Worm (Caenorhabditis elegans) whole organism, young adult: ENCODE measurements around the gene rnp-7.

Source experiments
- B0019.2 ChIP-seq: fragments of 200-800 bp; sonication (Bioruptor generic); conservative IDR thresholded peaks from 2 replicates; pipeline ENCODE4 v1.3.6; 2022; ENCODE audit warnings: missing genetic modification reagents, missing genetic modification characterization, missing compliant biosample characterization
- B0035.1 ChIP-seq: sonication (generic microtip); optimal IDR thresholded peaks from 2 replicates; lab custom pipeline; 2016; ENCODE audit warnings: missing genetic modification characterization, mild to moderate bottlenecking, missing compliant biosample characterization, missing genotype, missing genetic modification reagents
- B0261.1 ChIP-seq: sonication (generic microtip); optimal IDR thresholded peaks from 2 replicates; lab custom pipeline; 2016; ENCODE audit warnings: mild to moderate bottlenecking, missing genetic modification characterization, moderate library complexity, missing compliant biosample characterization
- F10E7.11 ChIP-seq: sonication (generic microtip); optimal IDR thresholded peaks from 2 replicates; lab custom pipeline; 2017; ENCODE audit warnings: mild to moderate bottlenecking, missing genetic modification characterization, moderate library complexity, missing compliant biosample characterization
- F37B4.10 ChIP-seq: fragments of 200-800 bp; sonication (Bioruptor generic); IDR thresholded peaks from 2 replicates; pipeline ENCODE4 v1.3.6; 2022; ENCODE audit warnings: missing genetic modification characterization, missing compliant biosample characterization
- F39B2.1 ChIP-seq: fragments of 200-800 bp; sonication (Bioruptor generic); IDR thresholded peaks from 2 replicates; pipeline ENCODE4 v1.3.6; 2022; ENCODE audit warnings: missing genetic modification reagents, missing genetic modification characterization, missing compliant biosample characterization
- K11D2.4 ChIP-seq: fragments of 200-800 bp; sonication (Bioruptor generic); IDR thresholded peaks from 2 replicates; pipeline ENCODE4 v1.3.6; 2022; ENCODE audit warnings: missing genetic modification reagents, missing genetic modification characterization, missing compliant biosample characterization
- T07F8.4 ChIP-seq: sonication (generic microtip); optimal IDR thresholded peaks from 2 replicates; lab custom pipeline; 2016; ENCODE audit warnings: mild to moderate bottlenecking, missing genetic modification characterization, moderate library complexity, missing compliant biosample characterization
- Y53G8AR.9 ChIP-seq: fragments of 200-800 bp; sonication (Bioruptor generic); conservative IDR thresholded peaks from 2 replicates; pipeline ENCODE4 v1.3.6; 2022; ENCODE audit warnings: missing genetic modification reagents, missing genetic modification characterization, missing compliant biosample characterization
- Y67H2A.10 ChIP-seq: fragments of 200-800 bp; sonication (Bioruptor generic); conservative IDR thresholded peaks from 2 replicates; pipeline ENCODE4 v1.3.6; 2022; ENCODE audit warnings: missing genetic modification reagents, missing genetic modification characterization, missing compliant biosample characterization
- bed-1 ChIP-seq: fragments of 200-800 bp; sonication (Bioruptor generic); IDR thresholded peaks from 2 replicates; pipeline ENCODE4 v1.3.6; 2022; ENCODE audit warnings: missing genetic modification reagents, missing genetic modification characterization, missing compliant biosample characterization
- bed-2 ChIP-seq: fragments of 200-800 bp; sonication (Bioruptor generic); IDR thresholded peaks from 2 replicates; pipeline ENCODE4 v1.3.6; 2022; ENCODE audit warnings: missing genetic modification reagents, missing genetic modification characterization, missing compliant biosample characterization
- ceh-27 ChIP-seq: fragments of 200-800 bp; sonication (Bioruptor generic); optimal IDR thresholded peaks from 2 replicates; lab custom pipeline; 2018; ENCODE audit warnings: mild to moderate bottlenecking, missing genetic modification characterization, moderate library complexity, missing compliant biosample characterization
- ceh-79 ChIP-seq: sonication (generic microtip); optimal IDR thresholded peaks from 2 replicates; lab custom pipeline; 2017; ENCODE audit warnings: mild to moderate bottlenecking, missing genetic modification characterization, missing compliant biosample characterization
- ceh-91 ChIP-seq: fragments of 200-800 bp; sonication (Bioruptor generic); IDR thresholded peaks from 2 replicates; pipeline ENCODE4 v1.3.6; 2022; ENCODE audit warnings: missing genetic modification reagents, missing genetic modification characterization, missing compliant biosample characterization
- die-1 ChIP-seq: sonication (generic microtip); optimal IDR thresholded peaks from 2 replicates; lab custom pipeline; 2016; ENCODE audit warnings: missing genotype, mild to moderate bottlenecking, missing genetic modification characterization, missing compliant biosample characterization
- dox-1 ChIP-seq: fragments of 200-800 bp; sonication (Bioruptor generic); IDR thresholded peaks from 2 replicates; pipeline ENCODE4 v1.3.6; 2022; ENCODE audit warnings: missing genetic modification reagents, missing genetic modification characterization, missing compliant biosample characterization
- egl-18 ChIP-seq: fragments of 200-800 bp; sonication (Bioruptor generic); IDR thresholded peaks from 2 replicates; pipeline ENCODE4 v1.3.6; 2022; ENCODE audit warnings: missing genetic modification reagents, missing genetic modification characterization, missing compliant biosample characterization
- egrh-3 ChIP-seq: fragments of 200-800 bp; sonication (Bioruptor generic); IDR thresholded peaks from 2 replicates; pipeline ENCODE4 v1.3.6; 2022; ENCODE audit warnings: missing genetic modification reagents, missing genetic modification characterization, missing compliant biosample characterization
- him-1 ChIP-seq: sonication (generic microtip); optimal IDR thresholded peaks from 2 replicates; lab custom pipeline; 2016; ENCODE audit warnings: missing genotype, missing genetic modification reagents, missing genetic modification characterization, missing compliant biosample characterization
- lag-1 ChIP-seq: fragments of 200-800 bp; sonication (Bioruptor generic); IDR thresholded peaks from 2 replicates; pipeline ENCODE4 v1.3.6; 2022; ENCODE audit warnings: missing genetic modification reagents, missing genetic modification characterization, missing compliant biosample characterization
- let-607 ChIP-seq, 2 experiments: fragments of 200-800 bp in 1 of 2; sonication (Bioruptor generic) in 1 of 2; sonication (generic microtip) in 1 of 2; optimal IDR thresholded peaks; 2 replicates each; lab custom pipeline; 2016 to 2018; ENCODE audit warnings: mild to moderate bottlenecking in 2 of 2, missing compliant biosample characterization in 2 of 2, missing genetic modification characterization in 2 of 2, moderate library complexity in 2 of 2, missing genotype in 1 of 2
- lin-26 ChIP-seq: fragments of 200-800 bp; sonication (Bioruptor generic); IDR thresholded peaks from 2 replicates; pipeline ENCODE4 v1.3.6; 2022; ENCODE audit warnings: missing genetic modification reagents, missing genetic modification characterization, missing compliant biosample characterization
- lin-54 ChIP-seq: fragments of 200-800 bp; sonication (Bioruptor generic); optimal IDR thresholded peaks from 2 replicates; lab custom pipeline; 2018; ENCODE audit warnings: mild to moderate bottlenecking, missing genetic modification characterization, missing compliant biosample characterization
- lir-1 ChIP-seq: fragments of 200-800 bp; sonication (Bioruptor generic); conservative IDR thresholded peaks from 2 replicates; pipeline ENCODE4 v1.3.6; 2022; ENCODE audit warnings: missing genetic modification reagents, missing genetic modification characterization, missing compliant biosample characterization
- lsl-1 ChIP-seq: fragments of 200-800 bp; sonication (Bioruptor generic); optimal IDR thresholded peaks from 2 replicates; lab custom pipeline; 2018; ENCODE audit warnings: mild to moderate bottlenecking, missing genetic modification characterization, moderate library complexity, missing compliant biosample characterization
- madf-10 ChIP-seq: sonication (generic microtip); optimal IDR thresholded peaks from 2 replicates; lab custom pipeline; 2016; ENCODE audit warnings: mild to moderate bottlenecking, missing genetic modification characterization, missing compliant biosample characterization
- madf-8 ChIP-seq: fragments of 200-800 bp; sonication (Bioruptor generic); conservative IDR thresholded peaks from 2 replicates; pipeline ENCODE4 v1.3.6; 2022; ENCODE audit warnings: missing genetic modification reagents, missing genetic modification characterization, missing compliant biosample characterization
- mcd-1 ChIP-seq: fragments of 200-800 bp; sonication (Bioruptor generic); IDR thresholded peaks from 2 replicates; pipeline ENCODE4 v1.3.6; 2022; ENCODE audit warnings: missing genetic modification reagents, missing genetic modification characterization, missing compliant biosample characterization
- mel-28 ChIP-seq: sonication (generic microtip); optimal IDR thresholded peaks from 2 replicates; lab custom pipeline; 2016; ENCODE audit warnings: borderline replicate concordance, mild to moderate bottlenecking, missing genetic modification characterization, missing compliant biosample characterization
- mes-4 ChIP-seq: sonication (generic microtip); optimal IDR thresholded peaks from 2 replicates; lab custom pipeline; 2016; ENCODE audit warnings: missing genotype, missing genetic modification characterization, missing compliant biosample characterization
- nfya-1 ChIP-seq: sonication (generic microtip); optimal IDR thresholded peaks from 2 replicates; lab custom pipeline; 2017; ENCODE audit warnings: antibody characterized with exemption, missing compliant biosample characterization, missing genetic modification characterization, borderline replicate concordance; ENCODE audit not compliant: insufficient read depth
- nfya-2 ChIP-seq: fragments of 200-800 bp; sonication (Bioruptor generic); IDR thresholded peaks from 2 replicates; pipeline ENCODE4 v1.3.6; 2022; ENCODE audit warnings: missing genetic modification reagents, missing genetic modification characterization, missing compliant biosample characterization
- nfyb-1 ChIP-seq: fragments of 200-800 bp; sonication (Bioruptor generic); IDR thresholded peaks from 2 replicates; pipeline ENCODE4 v1.3.6; 2022; ENCODE audit warnings: missing genetic modification reagents, missing genetic modification characterization, missing compliant biosample characterization
- nhr-27 ChIP-seq: fragments of 200-800 bp; sonication (Bioruptor generic); optimal IDR thresholded peaks from 2 replicates; lab custom pipeline; 2018; ENCODE audit warnings: mild to moderate bottlenecking, missing genetic modification characterization, moderate library complexity, missing compliant biosample characterization
- nhr-80 ChIP-seq: sonication (generic microtip); optimal IDR thresholded peaks from 2 replicates; lab custom pipeline; 2016; ENCODE audit warnings: missing genetic modification characterization, missing compliant biosample characterization
- nhr-90 ChIP-seq: sonication (generic microtip); optimal IDR thresholded peaks from 2 replicates; lab custom pipeline; 2016; ENCODE audit warnings: missing genotype, mild to moderate bottlenecking, missing genetic modification characterization, missing compliant biosample characterization
- rcor-1 ChIP-seq: fragments of 200-800 bp; sonication (Bioruptor generic); IDR thresholded peaks from 2 replicates; pipeline ENCODE4 v1.3.6; 2022; ENCODE audit warnings: missing genetic modification reagents, missing genetic modification characterization, missing compliant biosample characterization
- rec-8 ChIP-seq, 2 experiments: sonication (generic microtip); optimal IDR thresholded peaks; 2 replicates each; lab custom pipeline; 2016; ENCODE audit warnings: mild to moderate bottlenecking in 2 of 2, missing genetic modification characterization in 2 of 2, missing genetic modification reagents in 2 of 2, missing genotype in 2 of 2, missing biosample characterization in 1 of 2, missing compliant biosample characterization in 1 of 2, moderate library complexity in 1 of 2
- repo-1 ChIP-seq: sonication (generic microtip); optimal IDR thresholded peaks from 2 replicates; lab custom pipeline; 2017; ENCODE audit warnings: mild to moderate bottlenecking, missing genetic modification characterization, missing compliant biosample characterization
- rpc-1 ChIP-seq, 2 experiments: fragments of 150-350 bp in 1 of 2; sonication (generic microtip) in 1 of 2; optimal IDR thresholded peaks; 2 replicates each; lab custom pipeline; 2014 to 2018; ENCODE audit warnings: missing biosample characterization in 1 of 2, missing genetic modification characterization in 1 of 2, missing genetic modification reagents in 1 of 2, missing genotype in 1 of 2
- snpc-4 ChIP-seq, 5 experiments: fragments of 150-350 bp in 1 of 5; sonication (generic microtip) in 4 of 5; optimal IDR thresholded peaks; 2 replicates each; lab custom pipeline; 2014 to 2018; ENCODE audit warnings: missing genetic modification characterization in 5 of 5, missing biosample characterization in 3 of 5, antibody characterized with exemption in 2 of 5, mild to moderate bottlenecking in 2 of 5, missing compliant biosample characterization in 2 of 5, missing genotype in 2 of 5, moderate library complexity in 2 of 5, missing genetic modification reagents in 1 of 5
- somi-1 ChIP-seq: fragments of 200-800 bp; sonication (Bioruptor generic); optimal IDR thresholded peaks from 2 replicates; lab custom pipeline; 2018; ENCODE audit warnings: mild to moderate bottlenecking, missing genetic modification characterization, missing compliant biosample characterization
- sptf-2 ChIP-seq: fragments of 200-800 bp; sonication (Bioruptor generic); optimal IDR thresholded peaks from 2 replicates; lab custom pipeline; 2018; ENCODE audit warnings: mild to moderate bottlenecking, missing genetic modification characterization, missing compliant biosample characterization
- zfh-2 ChIP-seq: fragments of 200-800 bp; sonication (Bioruptor generic); conservative IDR thresholded peaks from 2 replicates; pipeline ENCODE4 v1.3.6; 2022; ENCODE audit warnings: missing genetic modification reagents, missing genetic modification characterization, missing compliant biosample characterization
- ztf-25 ChIP-seq: fragments of 200-800 bp; sonication (Bioruptor generic); IDR thresholded peaks from 2 replicates; pipeline ENCODE4 v1.3.6; 2022; ENCODE audit warnings: missing genetic modification reagents, missing genetic modification characterization, missing compliant biosample characterization
- ztf-3 ChIP-seq: fragments of 200-800 bp; sonication (Bioruptor generic); optimal IDR thresholded peaks from 2 replicates; lab custom pipeline; 2018; ENCODE audit warnings: mild to moderate bottlenecking, missing genetic modification characterization, missing compliant biosample characterization

rnp-7 gene

ce11 chrIII:7142172-7142601 is 18.8 kb downstream of the rnp-7 start (continued):
- TF ChIP-seq mes-4 (tag; lab: Kevin White, UChicago) (no peak), him-1 (peak; percentile 96), snpc-4 (GFP tag; optimal IDR thresholded peaks at IDR 0.05; lab: Kevin White, UChicago) (peak; percentile 96), snpc-4 (tag; optimal IDR thresholded peaks at IDR 0.05; lab: Kevin White, UChicago) (peak; percentile 96 to 98 (median 97)), ceh-27 (GFP tag; lab: Kevin White, UChicago) (no peak), egrh-3 (no peak), egl-18 (GFP tag; lab: Robert Waterston, UW) (no peak), ceh-91 (GFP tag; lab: Robert Waterston, UW) (peak; percentile 51; the same call in 1 of the 2 replicates), let-607 (tag; optimal IDR thresholded peaks at IDR 0.05; lab: Kevin White, UChicago) (no peak), mcd-1 (GFP tag; lab: Robert Waterston, UW) (peak; percentile 51), sptf-2 (GFP tag; lab: Kevin White, UChicago) (no peak), nfya-2 (no peak), bed-1 (GFP tag; lab: Robert Waterston, UW) (no peak), T07F8.4 (tag; lab: Kevin White, UChicago) (no peak), madf-10 (tag; lab: Kevin White, UChicago) (no peak), nhr-27 (tag; lab: Kevin White, UChicago) (no peak), B0035.1 (tag; lab: Kevin White, UChicago) (no peak), dox-1 (GFP tag; lab: Robert Waterston, UW) (peak; percentile 78), nhr-80 (tag; lab: Kevin White, UChicago) (no peak), lir-1 (GFP tag; lab: Robert Waterston, UW) (no peak), rec-8 (tag; optimal IDR thresholded peaks at IDR 0.05; lab: Kevin White, UChicago) (peak in 1 of 2 experiments; percentile 44), nfya-1 (no peak), die-1 (no peak), nfyb-1 (GFP tag; lab: Robert Waterston, UW) (peak; percentile 83), B0019.2 (GFP tag; lab: Robert Waterston, UW) (0 out of 2 replicates have a peak, but pooled peaks have one; percentile 24), lag-1 (GFP tag; lab: Robert Waterston, UW) (no peak), F10E7.11 (no peak), lin-26 (GFP tag; lab: Robert Waterston, UW) (peak; percentile 18; the same call in 1 of the 2 replicates), ceh-79 (tag; lab: Kevin White, UChicago) (no peak), ztf-25 (GFP tag; lab: Robert Waterston, UW) (no peak), Y53G8AR.9 (peak; percentile 78), ztf-3 (GFP tag; lab: Kevin White, UChicago) (no peak), madf-8 (0 out of 2 replicates have a peak, but pooled peaks have one; percentile 7), somi-1 (GFP tag; lab: Kevin White, UChicago) (no peak), mel-28 (tag; lab: Kevin White, UChicago) (no peak), repo-1 (tag; lab: Kevin White, UChicago) (peak; percentile 15), rpc-1 (optimal IDR thresholded peaks at IDR 0.05; lab: Kevin White, UChicago) (no peak), rpc-1 (tag; optimal IDR thresholded peaks at IDR 0.05; lab: Kevin White, UChicago) (peak; percentile 11), nhr-90 (tag; lab: Kevin White, UChicago) (no peak), B0261.1 (no peak), bed-2 (GFP tag; lab: Robert Waterston, UW) (no peak), F39B2.1 (GFP tag; lab: Robert Waterston, UW) (0 out of 2 replicates have a peak, but pooled peaks have one; percentile 61), F37B4.10 (GFP tag; lab: Robert Waterston, UW) (no peak), Y67H2A.10 (GFP tag; lab: Robert Waterston, UW) (no peak), zfh-2 (GFP tag; lab: Robert Waterston, UW) (no peak), lin-54 (peak; percentile 63), K11D2.4 (GFP tag; lab: Robert Waterston, UW) (no peak), lsl-1 (GFP tag; lab: Kevin White, UChicago) (peak; percentile 71), rcor-1 (GFP tag; lab: Robert Waterston, UW) (peak; percentile 58; the same call in 1 of the 2 replicates)
